Worm (Caenorhabditis elegans) whole organism, young adult: ENCODE results near the gene B0334.20.

Source experiments
- cebp-1 ChIP-seq, 2 experiments: fragments of 200-800 bp in 1 of 2; sonication (Bioruptor generic) in 1 of 2; sonication (generic microtip) in 1 of 2; IDR thresholded peaks in 1 of 2; optimal IDR thresholded peaks in 1 of 2; 2 replicates each; pipeline versions ENCODE4 v1.3.6 to Lab custom; 2017 to 2022; ENCODE audit warnings: missing compliant biosample characterization in 2 of 2, missing genetic modification characterization in 2 of 2, mild to moderate bottlenecking in 1 of 2, missing genetic modification reagents in 1 of 2, moderate library complexity in 1 of 2
- ceh-40 ChIP-seq: fragments of 200-800 bp; sonication (Bioruptor generic); IDR thresholded peaks from 2 replicates; pipeline ENCODE4 v1.3.6; 2022; ENCODE audit warnings: missing genetic modification characterization, missing compliant biosample characterization
- nfya-2 ChIP-seq: fragments of 200-800 bp; sonication (Bioruptor generic); IDR thresholded peaks from 2 replicates; pipeline ENCODE4 v1.3.6; 2022; ENCODE audit warnings: missing genetic modification reagents, missing genetic modification characterization, missing compliant biosample characterization

ce11 chrII:11547254-11547687 is 47.0 kb upstream of the B0334.20 start, which contains the start of gene F54D5.7:
- TF ChIP-seq nfya-2 (GFP tag; lab: Robert Waterston, UW) (no peak), ceh-40 (0 out of 2 replicates have a peak, but pooled peaks have one; percentile 21), cebp-1 (GFP tag; IDR thresholded peaks at IDR 0.05; lab: Robert Waterston, UW) (peak; percentile 15; the same call in 1 of the 2 replicates), cebp-1 (tag; optimal IDR thresholded peaks at IDR 0.05; lab: Kevin White, UChicago) (peak; percentile 73)
